Worm (Caenorhabditis elegans): ENCODE measurements around the gene F40A3.6.

Gene F40A3.6

ce11 chrV:7847687-7848086, 46.0 kb downstream of the F40A3.6 start:
- TF ChIP-seq him-1 (tag; optimal IDR thresholded peaks at IDR 0.05): no peak
- no peak for TF ChIP-seq W03F9.2 (tag; optimal IDR thresholded peaks at IDR 0.05)

- TF ChIP-seq dao-5 (tag; optimal IDR thresholded peaks at IDR 0.05) (no peak), W03F9.2 (tag; optimal IDR thresholded peaks at IDR 0.05) (no peak), him-1 (tag; optimal IDR thresholded peaks at IDR 0.05) (no peak)
These were observed 46.5 kb downstream of the F40A3.6 start, which contains the start of gene memo-1 for ce11 chrV:7847170-7847569. Gene memo-1 (minus strand): TSS chrV:7847171.

- TF ChIP-seq dao-5 (tag; optimal IDR thresholded peaks at IDR 0.05) (no peak), W03F9.2 (tag; optimal IDR thresholded peaks at IDR 0.05) (no peak), him-1 (tag; optimal IDR thresholded peaks at IDR 0.05) (no peak)
These were observed 51.4 kb downstream of the F40A3.6 start, which contains the start of gene grd-8 for ce11 chrV:7842228-7842627. Gene grd-8 (plus strand): TSS chrV:7842528.
